Fruit fly (Drosophila melanogaster) whole organism, embryonic: Measurements from ENCODE around the gene CG15865.

Experiments used
- B-H1 ChIP-seq: fragments of 200-800 bp; sonication (Bioruptor generic); IDR thresholded peaks from 3 replicates; pipeline ENCODE4 v1.3.6; 2022; ENCODE audit warnings: missing biosample characterization, missing genetic modification characterization
- Blimp-1 ChIP-seq: fragments of 200-800 bp; sonication (Bioruptor generic); optimal IDR thresholded peaks from 3 replicates; lab custom pipeline; 2018; ENCODE audit warnings: missing biosample characterization, missing genetic modification characterization, mild to moderate bottlenecking, moderate library complexity, missing genetic modification reagents
- CG10274 ChIP-seq: fragments of 200-800 bp; sonication (Bioruptor generic); optimal IDR thresholded peaks from 3 replicates; lab custom pipeline; 2017; ENCODE audit warnings: missing biosample characterization, mild to moderate bottlenecking, missing genetic modification characterization
- CG11696 ChIP-seq: fragments of 200-800 bp; sonication (Bioruptor generic); IDR thresholded peaks from 2 replicates; pipeline ENCODE4 v1.3.6; 2022; ENCODE audit warnings: missing biosample characterization, missing genetic modification characterization
- CG15011 ChIP-seq: fragments of 200-800 bp; sonication (Bioruptor generic); optimal IDR thresholded peaks from 3 replicates; lab custom pipeline; 2018; ENCODE audit warnings: missing biosample characterization, mild to moderate bottlenecking, missing genetic modification characterization
- CG17385 ChIP-seq: fragments of 200-800 bp; sonication (Bioruptor generic); optimal IDR thresholded peaks from 3 replicates; lab custom pipeline; 2018; ENCODE audit warnings: missing biosample characterization, mild to moderate bottlenecking, missing genetic modification characterization
- CG1832 ChIP-seq: fragments of 200-800 bp; sonication (Bioruptor generic); optimal IDR thresholded peaks from 2 replicates; lab custom pipeline; 2017; ENCODE audit warnings: missing biosample characterization, mild to moderate bottlenecking, missing genetic modification characterization, inconsistent platforms
- CG2712 ChIP-seq: fragments of 200-800 bp; optimal IDR thresholded peaks from 3 replicates; lab custom pipeline; 2019; ENCODE audit warnings: missing biosample characterization, mild to moderate bottlenecking, missing genetic modification characterization, moderate library complexity
- CG31365 ChIP-seq: fragments of 200-800 bp; sonication (Bioruptor generic); optimal IDR thresholded peaks from 2 replicates; lab custom pipeline; 2018; ENCODE audit warnings: missing biosample characterization, mild to moderate bottlenecking, missing genetic modification characterization
- CG32532 ChIP-seq: fragments of 200-800 bp; sonication (Bioruptor generic); IDR thresholded peaks from 2 replicates; pipeline ENCODE4 v1.3.6; 2022; ENCODE audit warnings: missing biosample characterization, missing genetic modification characterization
- CG3838 ChIP-seq: fragments of 200-800 bp; sonication (Bioruptor generic); optimal IDR thresholded peaks from 3 replicates; lab custom pipeline; 2016; ENCODE audit warnings: missing biosample characterization, missing genetic modification characterization
- CG4360 ChIP-seq: fragments of 200-800 bp; sonication (Bioruptor generic); IDR thresholded peaks from 2 replicates; pipeline ENCODE4 v1.3.6; 2022; ENCODE audit warnings: missing biosample characterization, missing genetic modification characterization
- CG4820 ChIP-seq: fragments of 200-800 bp; sonication (Bioruptor generic); optimal IDR thresholded peaks from 3 replicates; lab custom pipeline; 2016; ENCODE audit warnings: missing biosample characterization, missing genetic modification characterization
- CG6272 ChIP-seq: fragments of 200-800 bp; sonication (Bioruptor generic); IDR thresholded peaks from 2 replicates; pipeline ENCODE4 v1.3.6; 2022; ENCODE audit warnings: missing biosample characterization, missing genetic modification characterization
- CG6791 ChIP-seq: fragments of 200-800 bp; sonication (Bioruptor generic); IDR thresholded peaks from 3 replicates; pipeline ENCODE4 v1.3.6; 2022; ENCODE audit warnings: missing biosample characterization, missing genetic modification characterization; ENCODE audit not compliant: partially characterized antibody
- CG8089 ChIP-seq: fragments of 200-800 bp; sonication (Bioruptor generic); optimal IDR thresholded peaks from 3 replicates; lab custom pipeline; 2016; ENCODE audit warnings: missing biosample characterization, missing genetic modification characterization
- CG9609 ChIP-seq: fragments of 200-800 bp; sonication (Bioruptor generic); optimal IDR thresholded peaks from 3 replicates; lab custom pipeline; 2016; ENCODE audit warnings: missing biosample characterization, missing genetic modification characterization
- Dad ChIP-seq: fragments of 200-800 bp; sonication (Bioruptor generic); optimal IDR thresholded peaks from 3 replicates; lab custom pipeline; 2016; ENCODE audit warnings: missing biosample characterization, missing genetic modification characterization
- Drgx ChIP-seq: fragments of 200-800 bp; sonication (Bioruptor generic); IDR thresholded peaks from 2 replicates; pipeline ENCODE4 v1.3.6; 2022; ENCODE audit warnings: missing biosample characterization, missing genetic modification characterization
- E2f1 ChIP-seq: fragments of 200-800 bp; sonication (Bioruptor generic); IDR thresholded peaks from 2 replicates; pipeline ENCODE4 v1.3.6; 2022; ENCODE audit warnings: missing biosample characterization, missing genetic modification characterization
- Fer3 ChIP-seq: fragments of 200-800 bp; sonication (Bioruptor generic); optimal IDR thresholded peaks from 2 replicates; lab custom pipeline; 2018; ENCODE audit warnings: missing biosample characterization, mild to moderate bottlenecking, missing genetic modification characterization, moderate library complexity
- Hr78 ChIP-seq, 2 experiments: fragments of 200-800 bp in 1 of 2; fragments of >200 bp in 1 of 2; sonication (Bioruptor generic) in 1 of 2; optimal IDR thresholded peaks; 2 replicates each; lab custom pipeline; 2017 to 2019; ENCODE audit warnings: missing biosample characterization in 2 of 2, missing genetic modification characterization in 2 of 2, mild to moderate bottlenecking in 1 of 2, moderate library complexity in 1 of 2
- Mes4 ChIP-seq: fragments of 200-800 bp; sonication (Bioruptor generic); optimal IDR thresholded peaks from 2 replicates; lab custom pipeline; 2016; ENCODE audit warnings: missing biosample characterization, missing genetic modification characterization
- Myb ChIP-seq: fragments of 200-800 bp; sonication (Bioruptor generic); optimal IDR thresholded peaks from 2 replicates; lab custom pipeline; 2016; ENCODE audit warnings: missing biosample characterization, missing genetic modification characterization
- Nf-YB ChIP-seq: fragments of 200-800 bp; sonication (Bioruptor generic); optimal IDR thresholded peaks from 3 replicates; lab custom pipeline; 2019; ENCODE audit warnings: missing biosample characterization, mild to moderate bottlenecking, missing genetic modification characterization, moderate library complexity
- Rfx ChIP-seq: fragments of 200-800 bp; sonication (Bioruptor generic); IDR thresholded peaks from 2 replicates; pipeline ENCODE4 v1.3.6; 2022; ENCODE audit warnings: missing biosample characterization, missing genetic modification characterization
- Spps ChIP-seq: fragments of 200-800 bp; sonication (Bioruptor generic); optimal IDR thresholded peaks from 2 replicates; lab custom pipeline; 2018; ENCODE audit warnings: missing biosample characterization, mild to moderate bottlenecking, missing genetic modification characterization
- Stat92E ChIP-seq, 3 experiments: fragments of >200 bp in 2 of 3; fragments of 200-800 bp in 1 of 3; sonication (Bioruptor generic) in 1 of 3; optimal IDR thresholded peaks; 2 replicates each; lab custom pipeline; 2017 to 2019; ENCODE audit warnings: missing biosample characterization in 3 of 3, missing genetic modification characterization in 3 of 3, mild to moderate bottlenecking in 1 of 3, moderate library complexity in 1 of 3
- al ChIP-seq: fragments of 200-800 bp; sonication (Bioruptor generic); IDR thresholded peaks from 2 replicates; pipeline ENCODE4 v1.3.6; 2022; ENCODE audit warnings: missing biosample characterization, missing genetic modification characterization
- ase ChIP-seq: fragments of 200-800 bp; sonication (Bioruptor generic); IDR thresholded peaks from 3 replicates; pipeline ENCODE4 v1.3.6; 2022; ENCODE audit warnings: missing biosample characterization, missing genetic modification characterization
- br ChIP-seq: fragments of >200 bp; optimal IDR thresholded peaks from 2 replicates; lab custom pipeline; 2017
- cad ChIP-seq: fragments of >200 bp; optimal IDR thresholded peaks from 2 replicates; lab custom pipeline; 2017; ENCODE audit warnings: missing biosample characterization, missing genetic modification characterization
- danr ChIP-seq: fragments of 200-800 bp; sonication (Bioruptor generic); IDR thresholded peaks from 2 replicates; pipeline ENCODE4 v1.3.6; 2022; ENCODE audit warnings: missing biosample characterization, missing genetic modification characterization
- eve ChIP-seq, 2 experiments: fragments of >200 bp; optimal IDR thresholded peaks; 2 replicates each; lab custom pipeline; 2017; ENCODE audit warnings: missing biosample characterization in 2 of 2, missing genetic modification characterization in 2 of 2
- gsb-n ChIP-seq: fragments of 200-800 bp; sonication (Bioruptor generic); optimal IDR thresholded peaks from 3 replicates; lab custom pipeline; 2018; ENCODE audit warnings: missing biosample characterization, mild to moderate bottlenecking, missing genetic modification characterization
- her ChIP-seq: fragments of 200-800 bp; sonication (Bioruptor generic); optimal IDR thresholded peaks from 2 replicates; lab custom pipeline; 2016; ENCODE audit warnings: missing biosample characterization, missing genetic modification characterization
- kni ChIP-seq: fragments of 200-800 bp; sonication (Bioruptor generic); optimal IDR thresholded peaks from 3 replicates; lab custom pipeline; 2017; ENCODE audit warnings: mild to moderate bottlenecking, missing biosample characterization, missing genetic modification reagents, missing genetic modification characterization
- knrl ChIP-seq: fragments of 200-800 bp; sonication (Bioruptor generic); IDR thresholded peaks from 3 replicates; pipeline ENCODE4 v1.3.6; 2022; ENCODE audit warnings: missing biosample characterization, missing genetic modification characterization; ENCODE audit not compliant: partially characterized antibody
- lab ChIP-seq: fragments of 200-800 bp; sonication (Bioruptor generic); optimal IDR thresholded peaks from 3 replicates; lab custom pipeline; 2017; ENCODE audit warnings: missing biosample characterization, missing genetic modification characterization, mild to moderate bottlenecking, moderate library complexity, missing genetic modification reagents
- org-1 ChIP-seq: fragments of 200-800 bp; sonication (Bioruptor generic); optimal IDR thresholded peaks from 2 replicates; lab custom pipeline; 2017; ENCODE audit warnings: missing biosample characterization, missing genetic modification characterization
- p53 ChIP-seq: fragments of 200-800 bp; sonication (Bioruptor generic); optimal IDR thresholded peaks from 2 replicates; lab custom pipeline; 2016; ENCODE audit warnings: missing biosample characterization, missing genetic modification characterization
- prd ChIP-seq, 3 experiments: fragments of >200 bp in 2 of 3; fragments of 200-800 bp in 1 of 3; sonication (Bioruptor generic) in 1 of 3; optimal IDR thresholded peaks in 2 of 3; IDR thresholded peaks in 1 of 3; 2 replicates in 2 of 3; 3 replicates in 1 of 3; pipeline versions ENCODE4 v1.3.6 to Lab custom; 2017 to 2022; ENCODE audit warnings: missing biosample characterization in 1 of 3, missing genetic modification characterization in 1 of 3
- run ChIP-seq: fragments of 200-800 bp; sonication (Bioruptor generic); optimal IDR thresholded peaks from 3 replicates; lab custom pipeline; 2018; ENCODE audit warnings: missing biosample characterization, mild to moderate bottlenecking, missing genetic modification characterization
- stc ChIP-seq: fragments of 200-800 bp; sonication (Bioruptor generic); IDR thresholded peaks from 2 replicates; pipeline ENCODE4 v1.3.6; 2022; ENCODE audit warnings: missing biosample characterization, missing genetic modification characterization
- tio ChIP-seq: fragments of 200-800 bp; sonication (Bioruptor generic); optimal IDR thresholded peaks from 2 replicates; lab custom pipeline; 2017; ENCODE audit warnings: missing biosample characterization, missing genetic modification characterization, inconsistent platforms
- tll ChIP-seq, 2 experiments: fragments of 200-800 bp in 1 of 2; fragments of >200 bp in 1 of 2; sonication (Bioruptor generic) in 1 of 2; optimal IDR thresholded peaks; 2 replicates each; lab custom pipeline; 2017 to 2019; ENCODE audit warnings: missing biosample characterization in 2 of 2, missing genetic modification characterization in 2 of 2, mild to moderate bottlenecking in 1 of 2, moderate library complexity in 1 of 2
- trh ChIP-seq: fragments of 200-800 bp; sonication (Bioruptor generic); optimal IDR thresholded peaks from 2 replicates; lab custom pipeline; 2016; ENCODE audit warnings: missing biosample characterization, missing genetic modification characterization
- zf30C ChIP-seq: fragments of 200-800 bp; sonication (Bioruptor generic); optimal IDR thresholded peaks from 3 replicates; lab custom pipeline; 2018; ENCODE audit warnings: missing biosample characterization, mild to moderate bottlenecking, missing genetic modification characterization

The CG15865 gene

dm6 chrX:16650078-16651063 lies 13.9 kb downstream of the CG15865 start (continued):
- TF ChIP-seq Nf-YB (no peak), Stat92E (GFP tag; optimal IDR thresholded peaks at IDR 0.05; lab: Kevin White, UChicago) (no peak), CG10274 (GFP tag; lab: Kevin White, UChicago) (no peak), Dad (GFP tag; lab: Kevin White, UChicago) (peak; percentile 76), CG32532 (no peak), CG6791 (0 out of 3 replicates have a peak, but pooled peaks have one; percentile 34), knrl (no peak), stc (peak; percentile 72), E2f1 (0 out of 2 replicates have a peak, but pooled peaks have one; percentile 35), kni (GFP tag; lab: Kevin White, UChicago) (no peak), CG17385 (GFP tag; lab: Kevin White, UChicago) (peak; percentile 19), cad (GFP tag; lab: Kevin White, UChicago) (no peak), CG2712 (tag; lab: Kevin White, UChicago) (peak; percentile 15), trh (peak; percentile 8), CG31365 (tag; lab: Kevin White, UChicago) (no peak), CG8089 (GFP tag; lab: Kevin White, UChicago) (no peak), CG3838 (GFP tag; lab: Kevin White, UChicago) (no peak), Myb (GFP tag; lab: Kevin White, UChicago) (no peak), CG1832 (no peak), tll (GFP tag; optimal IDR thresholded peaks at IDR 0.05; lab: Kevin White, UChicago) (no peak), eve (GFP tag; optimal IDR thresholded peaks at IDR 0.05; lab: Kevin White, UChicago) (no peak), zf30C (GFP tag; lab: Kevin White, UChicago) (no peak), CG4820 (GFP tag; lab: Kevin White, UChicago) (no peak), Rfx (GFP tag; lab: Robert Waterston, UW) (no peak), p53 (GFP tag; lab: Kevin White, UChicago) (peak; percentile 27), Drgx (GFP tag; lab: Robert Waterston, UW) (peak; percentile 63), her (GFP tag; lab: Kevin White, UChicago) (no peak), Spps (tag; lab: Kevin White, UChicago) (no peak), Mes4 (GFP tag; lab: Kevin White, UChicago) (no peak), CG15011 (GFP tag; lab: Kevin White, UChicago) (no peak), br (lab: Kevin White, UChicago) (no peak), CG4360 (GFP tag; lab: Robert Waterston, UW) (no peak), al (GFP tag; lab: Robert Waterston, UW) (no peak), Fer3 (tag; lab: Kevin White, UChicago) (no peak), prd (optimal IDR thresholded peaks at IDR 0.05; lab: Kevin White, UChicago) (no peak), prd (GFP tag; IDR thresholded peaks at IDR 0.05; lab: Robert Waterston, UW) (peak; percentile 26; the same call in 1 of the 3 replicates), tio (GFP tag; lab: Kevin White, UChicago) (no peak), Hr78 (GFP tag; optimal IDR thresholded peaks at IDR 0.05; lab: Kevin White, UChicago) (peak in 1 of 2 experiments; percentile 30), CG11696 (GFP tag; lab: Robert Waterston, UW) (peak; percentile 62), danr (GFP tag; lab: Robert Waterston, UW) (no peak), run (tag; lab: Kevin White, UChicago) (peak; percentile 83), lab (GFP tag; lab: Kevin White, UChicago) (peak; percentile 53), Blimp-1 (GFP tag; lab: Kevin White, UChicago) (no peak), ase (GFP tag; lab: Robert Waterston, UW) (no peak), B-H1 (GFP tag; lab: Robert Waterston, UW) (peak; percentile 68; the same call in 2 of the 3 replicates), org-1 (GFP tag; lab: Kevin White, UChicago) (peak; percentile 57), CG9609 (GFP tag; lab: Kevin White, UChicago) (no peak), gsb-n (tag; lab: Kevin White, UChicago) (no peak), CG6272 (no peak)
